Fruit fly (Drosophila melanogaster) whole organism, embryonic: Measurements from ENCODE around the gene CG6878.
A peak's percentile ranks its signal among the peaks of the same experiment; 100 is the strongest.

ENCODE experiments used
- Atf6 ChIP-seq: fragments of 200-800 bp; sonication (Bioruptor generic); IDR thresholded peaks from 2 replicates; pipeline ENCODE4 v1.3.6; 2022; ENCODE audit warnings: missing biosample characterization, missing genetic modification characterization
- Bgb ChIP-seq: fragments of 200-800 bp; sonication (Bioruptor generic); IDR thresholded peaks from 2 replicates; pipeline ENCODE4 v1.3.6; 2022; ENCODE audit warnings: missing biosample characterization, missing genetic modification characterization; ENCODE audit not compliant: partially characterized antibody
- Bteb2 ChIP-seq: fragments of 200-800 bp; sonication (Bioruptor generic); optimal IDR thresholded peaks from 2 replicates; lab custom pipeline; 2016; ENCODE audit warnings: missing biosample characterization, missing genetic modification characterization
- CG10462 ChIP-seq: fragments of 200-800 bp; sonication (Bioruptor generic); optimal IDR thresholded peaks from 2 replicates; lab custom pipeline; 2016; ENCODE audit warnings: missing biosample characterization, missing genetic modification characterization
- CG10543 ChIP-seq: fragments of 200-800 bp; sonication (Bioruptor generic); optimal IDR thresholded peaks from 3 replicates; lab custom pipeline; 2017; ENCODE audit warnings: missing biosample characterization, mild to moderate bottlenecking, missing genetic modification characterization, moderate library complexity
- CG11398 ChIP-seq: fragments of 200-800 bp; sonication (Bioruptor generic); optimal IDR thresholded peaks from 2 replicates; lab custom pipeline; 2016; ENCODE audit warnings: missing biosample characterization, missing genetic modification characterization
- CG12659 ChIP-seq: fragments of 200-800 bp; sonication (Bioruptor generic); optimal IDR thresholded peaks from 3 replicates; lab custom pipeline; 2017; ENCODE audit warnings: mild to moderate bottlenecking, missing biosample characterization, missing genetic modification reagents, missing genetic modification characterization
- CG13624 ChIP-seq: fragments of 200-800 bp; sonication (Bioruptor generic); optimal IDR thresholded peaks from 2 replicates; lab custom pipeline; 2016; ENCODE audit warnings: missing biosample characterization, missing genetic modification characterization
- CG16815 ChIP-seq: fragments of 200-800 bp; sonication (Bioruptor generic); optimal IDR thresholded peaks from 3 replicates; lab custom pipeline; 2017; ENCODE audit warnings: missing biosample characterization, mild to moderate bottlenecking, missing genetic modification characterization
- CG17361 ChIP-seq: fragments of 200-800 bp; sonication (Bioruptor generic); IDR thresholded peaks from 3 replicates; pipeline ENCODE4 v1.3.6; 2022; ENCODE audit warnings: missing biosample characterization, missing genetic modification characterization
- CG31388 ChIP-seq: fragments of 200-800 bp; sonication (Bioruptor generic); optimal IDR thresholded peaks from 2 replicates; lab custom pipeline; 2016; ENCODE audit warnings: missing biosample characterization, missing genetic modification characterization
- CG3163 ChIP-seq: fragments of 200-800 bp; sonication (Bioruptor generic); optimal IDR thresholded peaks from 3 replicates; lab custom pipeline; 2016; ENCODE audit warnings: missing biosample characterization, missing genetic modification characterization
- CG6689 ChIP-seq: fragments of 200-800 bp; sonication (Bioruptor generic); IDR thresholded peaks from 2 replicates; pipeline ENCODE4 v1.3.6; 2022; ENCODE audit warnings: missing biosample characterization, missing genetic modification characterization
- CG7745 ChIP-seq: fragments of 200-800 bp; sonication (Bioruptor generic); optimal IDR thresholded peaks from 2 replicates; lab custom pipeline; 2018; ENCODE audit warnings: missing biosample characterization, mild to moderate bottlenecking, missing genetic modification characterization, moderate library complexity
- CG8359 ChIP-seq: fragments of 200-800 bp; sonication (Bioruptor generic); optimal IDR thresholded peaks from 2 replicates; lab custom pipeline; 2017; ENCODE audit warnings: missing biosample characterization, mild to moderate bottlenecking, missing genetic modification characterization, borderline replicate concordance
- CG9215 ChIP-seq: fragments of 200-800 bp; sonication (Bioruptor generic); IDR thresholded peaks from 2 replicates; pipeline ENCODE4 v1.3.6; 2022; ENCODE audit warnings: missing biosample characterization, missing genetic modification characterization
- CHES-1-like ChIP-seq: fragments of 200-800 bp; sonication (Bioruptor generic); optimal IDR thresholded peaks from 2 replicates; lab custom pipeline; 2016; ENCODE audit warnings: missing biosample characterization, missing genetic modification characterization
- CTCF ChIP-seq: fragments of 200-800 bp; sonication (Bioruptor generic); optimal IDR thresholded peaks from 2 replicates; lab custom pipeline; 2017; ENCODE audit warnings: missing biosample characterization, mild to moderate bottlenecking, missing genetic modification characterization, moderate library complexity
- CoRest ChIP-seq: fragments of 200-800 bp; sonication (Bioruptor generic); optimal IDR thresholded peaks from 3 replicates; lab custom pipeline; 2018; ENCODE audit warnings: missing biosample characterization, mild to moderate bottlenecking, missing genetic modification characterization, moderate library complexity
- D19A ChIP-seq: fragments of 200-800 bp; optimal IDR thresholded peaks from 3 replicates; lab custom pipeline; 2019; ENCODE audit warnings: missing biosample characterization, mild to moderate bottlenecking, missing genetic modification characterization, moderate library complexity
- Dp ChIP-seq: fragments of 200-800 bp; sonication (Bioruptor generic); optimal IDR thresholded peaks from 2 replicates; lab custom pipeline; 2018; ENCODE audit warnings: missing biosample characterization, mild to moderate bottlenecking, missing genetic modification characterization, moderate library complexity
- Dref ChIP-seq: fragments of 200-800 bp; sonication (Bioruptor generic); IDR thresholded peaks from 2 replicates; pipeline ENCODE4 v1.3.6; 2022; ENCODE audit warnings: missing biosample characterization, missing genetic modification characterization
- HLHmδ ChIP-seq: fragments of 200-800 bp; sonication (Bioruptor generic); optimal IDR thresholded peaks from 2 replicates; lab custom pipeline; 2018; ENCODE audit warnings: missing biosample characterization, mild to moderate bottlenecking, missing genetic modification characterization, moderate library complexity
- Hr3 ChIP-seq: fragments of 200-800 bp; sonication (Bioruptor generic); optimal IDR thresholded peaks from 3 replicates; lab custom pipeline; 2016; ENCODE audit warnings: missing biosample characterization, missing genetic modification characterization
- Hr51 ChIP-seq, 2 experiments: fragments of 200-800 bp; sonication (Bioruptor generic); optimal IDR thresholded peaks; 2 replicates in 1 of 2; 3 replicates in 1 of 2; lab custom pipeline; 2016 to 2018; ENCODE audit warnings: missing biosample characterization in 2 of 2, missing genetic modification characterization in 2 of 2, mild to moderate bottlenecking in 1 of 2, moderate library complexity in 1 of 2
- MESR4 ChIP-seq: fragments of 200-800 bp; sonication (Bioruptor generic); optimal IDR thresholded peaks from 2 replicates; lab custom pipeline; 2018; ENCODE audit warnings: missing biosample characterization, mild to moderate bottlenecking, missing genetic modification characterization, moderate library complexity
- NfI ChIP-seq: fragments of 200-800 bp; sonication (Bioruptor generic); optimal IDR thresholded peaks from 3 replicates; lab custom pipeline; 2018; ENCODE audit warnings: missing biosample characterization, mild to moderate bottlenecking, missing genetic modification characterization, moderate library complexity
- Ptx1 ChIP-seq: fragments of 200-800 bp; sonication (Bioruptor generic); IDR thresholded peaks from 2 replicates; pipeline ENCODE4 v1.3.6; 2022; ENCODE audit warnings: missing biosample characterization, missing genetic modification characterization
- Ssrp ChIP-seq: fragments of 200-800 bp; sonication (Bioruptor generic); optimal IDR thresholded peaks from 2 replicates; lab custom pipeline; 2018; ENCODE audit warnings: missing biosample characterization, mild to moderate bottlenecking, missing genetic modification characterization, moderate library complexity
- YL-1 ChIP-seq: fragments of 200-800 bp; sonication (Bioruptor generic); optimal IDR thresholded peaks from 3 replicates; lab custom pipeline; 2017; ENCODE audit warnings: missing biosample characterization, mild to moderate bottlenecking, missing genetic modification characterization
- cato ChIP-seq: fragments of 200-800 bp; sonication (Bioruptor generic); optimal IDR thresholded peaks from 2 replicates; lab custom pipeline; 2016; ENCODE audit warnings: missing biosample characterization, missing genetic modification characterization, borderline replicate concordance
- da ChIP-seq: fragments of 200-800 bp; sonication (Bioruptor generic); optimal IDR thresholded peaks from 2 replicates; lab custom pipeline; 2016; ENCODE audit warnings: missing biosample characterization, missing genetic modification characterization
- disco-r ChIP-seq: fragments of 200-800 bp; sonication (Bioruptor generic); optimal IDR thresholded peaks from 2 replicates; lab custom pipeline; 2016; ENCODE audit warnings: missing biosample characterization, missing genetic modification characterization
- dmrt11E ChIP-seq: fragments of 200-800 bp; sonication (Bioruptor generic); optimal IDR thresholded peaks from 3 replicates; lab custom pipeline; 2018; ENCODE audit warnings: missing biosample characterization, mild to moderate bottlenecking, missing genetic modification characterization, moderate library complexity
- emc ChIP-seq: fragments of 200-800 bp; sonication (Bioruptor generic); optimal IDR thresholded peaks from 2 replicates; lab custom pipeline; 2016; ENCODE audit warnings: missing biosample characterization, missing genetic modification characterization
- fd96Cb ChIP-seq: fragments of 200-800 bp; sonication (Bioruptor generic); optimal IDR thresholded peaks from 2 replicates; lab custom pipeline; 2018; ENCODE audit warnings: missing biosample characterization, mild to moderate bottlenecking, missing genetic modification characterization, moderate library complexity
- fru ChIP-seq: fragments of >200 bp; optimal IDR thresholded peaks from 2 replicates; lab custom pipeline; 2017
- gsb ChIP-seq: fragments of 200-800 bp; sonication (Bioruptor generic); IDR thresholded peaks from 2 replicates; pipeline ENCODE4 v1.3.6; 2022; ENCODE audit warnings: missing biosample characterization, missing genetic modification characterization
- hb ChIP-seq: fragments of 200-800 bp; sonication (Bioruptor generic); IDR thresholded peaks from 3 replicates; pipeline ENCODE4 v1.3.6; 2022; ENCODE audit warnings: missing biosample characterization, missing genetic modification characterization; ENCODE audit not compliant: partially characterized antibody
- ind ChIP-seq: fragments of 200-800 bp; sonication (Bioruptor generic); optimal IDR thresholded peaks from 3 replicates; lab custom pipeline; 2016; ENCODE audit warnings: missing biosample characterization, missing genetic modification characterization
- klu ChIP-seq: fragments of 200-800 bp; sonication (Bioruptor generic); IDR thresholded peaks from 2 replicates; pipeline ENCODE4 v1.3.6; 2022; ENCODE audit warnings: missing biosample characterization, missing genetic modification characterization
- kni ChIP-seq: fragments of 200-800 bp; sonication (Bioruptor generic); optimal IDR thresholded peaks from 3 replicates; lab custom pipeline; 2017; ENCODE audit warnings: mild to moderate bottlenecking, missing biosample characterization, missing genetic modification reagents, missing genetic modification characterization
- maf-S ChIP-seq: fragments of 200-800 bp; sonication (Bioruptor generic); optimal IDR thresholded peaks from 2 replicates; lab custom pipeline; 2016; ENCODE audit warnings: missing biosample characterization, missing genetic modification characterization
- mam ChIP-seq: fragments of 200-800 bp; sonication (Bioruptor generic); optimal IDR thresholded peaks from 3 replicates; lab custom pipeline; 2016; ENCODE audit warnings: missing biosample characterization, missing genetic modification characterization
- nerfin-1 ChIP-seq: fragments of 200-800 bp; sonication (Bioruptor generic); optimal IDR thresholded peaks from 3 replicates; lab custom pipeline; 2019; ENCODE audit warnings: missing biosample characterization, mild to moderate bottlenecking, missing genetic modification characterization, moderate library complexity
- psq ChIP-seq: fragments of 200-800 bp; sonication (Bioruptor generic); optimal IDR thresholded peaks from 2 replicates; lab custom pipeline; 2017; ENCODE audit warnings: missing biosample characterization, missing genetic modification characterization
- schlank ChIP-seq: fragments of 200-800 bp; sonication (Bioruptor generic); optimal IDR thresholded peaks from 2 replicates; lab custom pipeline; 2018; ENCODE audit warnings: missing biosample characterization, mild to moderate bottlenecking, missing genetic modification characterization
- tgo ChIP-seq: fragments of 200-800 bp; sonication (Bioruptor generic); IDR thresholded peaks from 3 replicates; pipeline ENCODE4 v1.3.6; 2022; ENCODE audit warnings: missing biosample characterization, missing genetic modification characterization
- tio ChIP-seq: fragments of 200-800 bp; sonication (Bioruptor generic); optimal IDR thresholded peaks from 2 replicates; lab custom pipeline; 2017; ENCODE audit warnings: missing biosample characterization, missing genetic modification characterization, inconsistent platforms
- twi ChIP-seq: fragments of 200-800 bp; optimal IDR thresholded peaks from 2 replicates; lab custom pipeline; 2019; ENCODE audit warnings: missing biosample characterization, mild to moderate bottlenecking, missing genetic modification characterization, moderate library complexity
- usp ChIP-seq: fragments of >200 bp; optimal IDR thresholded peaks from 2 replicates; lab custom pipeline; 2017; ENCODE audit warnings: missing biosample characterization, missing genetic modification characterization
- z ChIP-seq: fragments of 200-800 bp; sonication (Bioruptor generic); IDR thresholded peaks from 3 replicates; pipeline ENCODE4 v1.3.6; 2022; ENCODE audit warnings: missing biosample characterization, missing genetic modification characterization
- zfh2 ChIP-seq: fragments of 200-800 bp; sonication (Bioruptor generic); optimal IDR thresholded peaks from 2 replicates; lab custom pipeline; 2016; ENCODE audit warnings: missing biosample characterization, missing genetic modification characterization

The CG6878 gene

DNA sequence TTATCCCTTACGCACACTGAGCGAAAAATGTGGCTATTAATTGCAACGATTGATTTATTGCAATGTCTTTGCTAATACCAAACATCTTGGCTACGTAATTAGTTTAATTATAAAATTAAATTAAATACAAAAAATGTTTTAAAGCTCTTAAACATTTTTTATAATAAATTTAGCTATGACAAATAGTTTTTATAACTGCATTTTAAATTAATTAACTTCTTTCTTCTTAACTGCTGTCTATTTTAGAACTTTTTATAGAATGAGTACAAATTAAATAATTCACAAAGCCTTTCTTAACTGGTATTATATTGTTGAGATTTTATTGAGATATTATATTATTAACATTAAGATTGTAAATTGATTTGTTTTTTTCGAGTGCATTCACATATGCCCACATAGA lies 13.2 kb downstream of the CG6878 start (continued):
- peak; percentile 14 for TF ChIP-seq Hr3 (GFP tag; lab: Kevin White, UChicago)
- TF ChIP-seq ind (GFP tag; lab: Kevin White, UChicago), result no peak
- no peak for TF ChIP-seq CG9215 (GFP tag; lab: Robert Waterston, UW)
- no peak for TF ChIP-seq psq
- no peak for TF ChIP-seq emc (GFP tag; lab: Kevin White, UChicago)
- no peak for TF ChIP-seq HLHmδ (GFP tag; lab: Kevin White, UChicago)
- peak; percentile 49 for TF ChIP-seq Ssrp (tag; lab: Kevin White, UChicago)
- no peak for TF ChIP-seq Bgb (GFP tag; lab: Robert Waterston, UW)
- peak; percentile 77 for TF ChIP-seq dmrt11E (tag; lab: Kevin White, UChicago)
- no peak for TF ChIP-seq Bteb2 (GFP tag; lab: Kevin White, UChicago)
- no peak for TF ChIP-seq z
- no peak for TF ChIP-seq kni (GFP tag; lab: Kevin White, UChicago)
- no peak for TF ChIP-seq usp (GFP tag; lab: Kevin White, UChicago)
- no peak for TF ChIP-seq CG11398
- no peak for TF ChIP-seq CHES-1-like (GFP tag; lab: Kevin White, UChicago)
- TF ChIP-seq YL-1 (GFP tag; lab: Kevin White, UChicago), result no peak
- TF ChIP-seq CG12659 (GFP tag; lab: Kevin White, UChicago), result peak; percentile 14
- TF ChIP-seq CG10543, result no peak
- TF ChIP-seq NfI (GFP tag; lab: Kevin White, UChicago), result no peak
- no peak for TF ChIP-seq tgo (GFP tag; lab: Robert Waterston, UW)
- TF ChIP-seq D19A (tag; lab: Kevin White, UChicago), result peak; percentile 55
- no peak for TF ChIP-seq CG13624 (GFP tag; lab: Kevin White, UChicago)
- TF ChIP-seq hb (GFP tag; lab: Robert Waterston, UW), result no peak
- TF ChIP-seq tio (GFP tag; lab: Kevin White, UChicago), result no peak
- TF ChIP-seq CTCF (GFP tag; lab: Kevin White, UChicago), result no peak
- no peak for TF ChIP-seq Ptx1 (GFP tag; lab: Robert Waterston, UW)
- TF ChIP-seq fru, result no peak
- no peak for TF ChIP-seq CG31388 (GFP tag; lab: Kevin White, UChicago)
- no peak for TF ChIP-seq twi (tag; lab: Kevin White, UChicago)
- TF ChIP-seq CoRest (tag; lab: Kevin White, UChicago), result peak; percentile 61
- peak; percentile 21 for TF ChIP-seq nerfin-1
- TF ChIP-seq Hr51 (GFP tag; optimal IDR thresholded peaks at IDR 0.05; lab: Kevin White, UChicago), result peak in 1 of 2 experiments; percentile 26
- TF ChIP-seq CG6689 (GFP tag; lab: Robert Waterston, UW), result peak; percentile 47; the same call in 1 of the 2 replicates
- no peak for TF ChIP-seq zfh2 (GFP tag; lab: Kevin White, UChicago)
- no peak for TF ChIP-seq CG3163 (GFP tag; lab: Kevin White, UChicago)
- TF ChIP-seq Atf6 (GFP tag; lab: Robert Waterston, UW), result no peak
- TF ChIP-seq CG7745 (tag; lab: Kevin White, UChicago), result no peak
- peak; percentile 20 for TF ChIP-seq fd96Cb (tag; lab: Kevin White, UChicago)
- no peak for TF ChIP-seq Dp (GFP tag; lab: Kevin White, UChicago)
- TF ChIP-seq maf-S (GFP tag; lab: Kevin White, UChicago), result no peak
- no peak for TF ChIP-seq cato (GFP tag; lab: Kevin White, UChicago)
- TF ChIP-seq CG16815 (GFP tag; lab: Kevin White, UChicago), result no peak
- TF ChIP-seq Dref (GFP tag; lab: Robert Waterston, UW), result no peak
- peak; percentile 77 for TF ChIP-seq CG17361
- no peak for TF ChIP-seq CG10462
- TF ChIP-seq disco-r (GFP tag; lab: Kevin White, UChicago), result no peak
- TF ChIP-seq klu (GFP tag; lab: Robert Waterston, UW), result no peak
- no peak for TF ChIP-seq gsb
- no peak for TF ChIP-seq da (GFP tag; lab: Kevin White, UChicago)
- no peak for TF ChIP-seq MESR4 (GFP tag; lab: Kevin White, UChicago)
- no peak for TF ChIP-seq mam (GFP tag; lab: Kevin White, UChicago)
- TF ChIP-seq CG8359 (GFP tag; lab: Kevin White, UChicago), result no peak
- TF ChIP-seq schlank, result no peak
